Fruit fly (Drosophila melanogaster) whole organism, prepupa: ENCODE results near the gene Ppcs.
A peak's percentile ranks its signal among the peaks of the same experiment; 100 is the strongest.

ENCODE experiments used
- Blimp-1 ChIP-seq: fragments of 200-800 bp; sonication (Bioruptor generic); optimal IDR thresholded peaks from 3 replicates; lab custom pipeline; 2017; ENCODE audit warnings: missing biosample characterization, missing genetic modification characterization, mild to moderate bottlenecking, moderate library complexity, missing genetic modification reagents
- CG10631 ChIP-seq: fragments of 200-800 bp; sonication (Bioruptor generic); optimal IDR thresholded peaks from 2 replicates; lab custom pipeline; 2016; ENCODE audit warnings: missing biosample characterization, missing genetic modification characterization
- CG10669 ChIP-seq: fragments of 200-800 bp; sonication (Bioruptor generic); optimal IDR thresholded peaks from 3 replicates; lab custom pipeline; 2018; ENCODE audit warnings: missing biosample characterization, mild to moderate bottlenecking, missing genetic modification characterization, moderate library complexity
- CG11294 ChIP-seq: fragments of 200-800 bp; sonication (Bioruptor generic); IDR thresholded peaks from 2 replicates; pipeline ENCODE4 v1.3.6; 2022; ENCODE audit warnings: missing biosample characterization, missing genetic modification characterization
- CG15336 ChIP-seq: fragments of 200-800 bp; sonication (Bioruptor generic); IDR thresholded peaks from 2 replicates; pipeline ENCODE4 v1.3.6; 2022; ENCODE audit warnings: missing biosample characterization, missing genetic modification characterization
- CG1621 ChIP-seq: fragments of 200-800 bp; sonication (Bioruptor generic); optimal IDR thresholded peaks from 3 replicates; lab custom pipeline; 2018; ENCODE audit warnings: missing biosample characterization, mild to moderate bottlenecking, missing genetic modification characterization
- CG3032 ChIP-seq: fragments of 200-800 bp; optimal IDR thresholded peaks from 2 replicates; lab custom pipeline; 2019; ENCODE audit warnings: missing biosample characterization, mild to moderate bottlenecking, missing genetic modification characterization, moderate library complexity
- CG31627 ChIP-seq: fragments of 200-800 bp; sonication (Bioruptor generic); optimal IDR thresholded peaks from 3 replicates; lab custom pipeline; 2016; ENCODE audit warnings: missing biosample characterization, missing genetic modification characterization
- CG32006 ChIP-seq: fragments of 200-800 bp; sonication (Bioruptor generic); optimal IDR thresholded peaks from 3 replicates; lab custom pipeline; 2017; ENCODE audit warnings: missing biosample characterization, mild to moderate bottlenecking, missing genetic modification characterization
- CG34406 ChIP-seq: fragments of 200-800 bp; sonication (Bioruptor generic); optimal IDR thresholded peaks from 3 replicates; lab custom pipeline; 2016; ENCODE audit warnings: missing biosample characterization, missing genetic modification characterization
- CG4318 ChIP-seq: fragments of 200-800 bp; sonication (Bioruptor generic); optimal IDR thresholded peaks from 3 replicates; lab custom pipeline; 2017; ENCODE audit warnings: missing biosample characterization, mild to moderate bottlenecking, missing genetic modification characterization
- CG6163 ChIP-seq: fragments of 200-800 bp; sonication (Bioruptor generic); IDR thresholded peaks from 3 replicates; pipeline ENCODE4 v1.3.6; 2022; ENCODE audit warnings: missing biosample characterization, missing genetic modification characterization
- CG6276 ChIP-seq: fragments of 200-800 bp; sonication (Bioruptor generic); optimal IDR thresholded peaks from 2 replicates; lab custom pipeline; 2017; ENCODE audit warnings: missing biosample characterization, mild to moderate bottlenecking, missing genetic modification characterization
- CG6792 ChIP-seq: fragments of 200-800 bp; sonication (Bioruptor generic); optimal IDR thresholded peaks from 3 replicates; lab custom pipeline; 2016; ENCODE audit warnings: missing biosample characterization, missing genetic modification characterization
- CG6854 ChIP-seq: fragments of 200-800 bp; sonication (Bioruptor generic); optimal IDR thresholded peaks from 2 replicates; lab custom pipeline; 2017; ENCODE audit warnings: missing biosample characterization, mild to moderate bottlenecking, missing genetic modification characterization
- CG7368 ChIP-seq: fragments of 200-800 bp; sonication (Bioruptor generic); optimal IDR thresholded peaks from 3 replicates; lab custom pipeline; 2016; ENCODE audit warnings: missing biosample characterization, missing genetic modification characterization
- CG8119 ChIP-seq: fragments of 200-800 bp; sonication (Bioruptor generic); IDR thresholded peaks from 3 replicates; pipeline ENCODE4 v1.3.6; 2022; ENCODE audit warnings: missing biosample characterization, missing genetic modification characterization
- CG8319 ChIP-seq: fragments of 200-800 bp; sonication (Bioruptor generic); optimal IDR thresholded peaks from 3 replicates; lab custom pipeline; 2016; ENCODE audit warnings: missing biosample characterization, missing genetic modification characterization
- CG9139 ChIP-seq: fragments of 200-800 bp; sonication (Bioruptor generic); optimal IDR thresholded peaks from 3 replicates; lab custom pipeline; 2017; ENCODE audit warnings: missing biosample characterization, mild to moderate bottlenecking, missing genetic modification characterization
- Eip75B ChIP-seq: fragments of 200-800 bp; sonication (Bioruptor generic); optimal IDR thresholded peaks from 3 replicates; lab custom pipeline; 2016; ENCODE audit warnings: missing biosample characterization, missing genetic modification characterization
- Eip78C ChIP-seq: fragments of 200-800 bp; sonication (Bioruptor generic); peaks from one replicate; lab custom pipeline; 2016; ENCODE audit warnings: missing biosample characterization, missing genetic modification characterization
- Eip93F ChIP-seq: fragments of 200-800 bp; sonication (Bioruptor generic); optimal IDR thresholded peaks from 2 replicates; lab custom pipeline; 2016; ENCODE audit warnings: missing biosample characterization, mild to moderate bottlenecking, missing genetic modification characterization
- Ets21C ChIP-seq: fragments of 200-800 bp; sonication (Bioruptor generic); optimal IDR thresholded peaks from 3 replicates; lab custom pipeline; 2016; ENCODE audit warnings: missing biosample characterization, missing genetic modification characterization
- Ets96B ChIP-seq: fragments of 200-800 bp; optimal IDR thresholded peaks from 2 replicates; lab custom pipeline; 2019; ENCODE audit warnings: missing biosample characterization, mild to moderate bottlenecking, missing genetic modification characterization, moderate library complexity
- Gug ChIP-seq: fragments of 200-800 bp; sonication (Bioruptor generic); IDR thresholded peaks from 2 replicates; pipeline ENCODE4 v1.3.6; 2022; ENCODE audit warnings: missing biosample characterization, missing genetic modification characterization
- Hr38 ChIP-seq: sonication (Bioruptor generic); optimal IDR thresholded peaks from 2 replicates; lab custom pipeline; 2016; ENCODE audit warnings: missing biosample characterization, missing genetic modification characterization
- Hr39 ChIP-seq: fragments of 200-800 bp; sonication (Bioruptor generic); optimal IDR thresholded peaks from 2 replicates; lab custom pipeline; 2016; ENCODE audit warnings: missing biosample characterization, missing genetic modification characterization
- Hr4 ChIP-seq: fragments of 200-800 bp; sonication (Bioruptor generic); optimal IDR thresholded peaks from 3 replicates; lab custom pipeline; 2016; ENCODE audit warnings: missing biosample characterization, missing genetic modification characterization
- Lpt ChIP-seq: fragments of 200-800 bp; sonication (Bioruptor generic); optimal IDR thresholded peaks from 3 replicates; lab custom pipeline; 2016; ENCODE audit warnings: missing biosample characterization, missing genetic modification characterization
- Met ChIP-seq: fragments of 200-800 bp; sonication (Bioruptor generic); optimal IDR thresholded peaks from 3 replicates; lab custom pipeline; 2016; ENCODE audit warnings: missing biosample characterization, missing genetic modification characterization
- OdsH ChIP-seq: fragments of 200-800 bp; sonication (Bioruptor generic); optimal IDR thresholded peaks from 3 replicates; lab custom pipeline; 2016; ENCODE audit warnings: missing biosample characterization, missing genetic modification characterization
- Smox ChIP-seq: fragments of 200-800 bp; sonication (Bioruptor generic); optimal IDR thresholded peaks from 3 replicates; lab custom pipeline; 2016; ENCODE audit warnings: missing biosample characterization, missing genetic modification characterization
- Sox102F ChIP-seq: fragments of 200-800 bp; sonication (Bioruptor generic); optimal IDR thresholded peaks from 2 replicates; lab custom pipeline; 2016; ENCODE audit warnings: missing biosample characterization, mild to moderate bottlenecking, missing genetic modification characterization
- Sox14 ChIP-seq: fragments of 200-800 bp; sonication (Bioruptor generic); optimal IDR thresholded peaks from 3 replicates; lab custom pipeline; 2016; ENCODE audit warnings: missing biosample characterization, missing genetic modification characterization
- Sox15 ChIP-seq: fragments of 200-800 bp; sonication (Bioruptor generic); optimal IDR thresholded peaks from 3 replicates; lab custom pipeline; 2016; ENCODE audit warnings: missing biosample characterization, missing genetic modification characterization
- achi ChIP-seq: fragments of 200-800 bp; sonication (Bioruptor generic); optimal IDR thresholded peaks from 3 replicates; lab custom pipeline; 2016; ENCODE audit warnings: missing biosample characterization, missing genetic modification characterization
- acj6 ChIP-seq: fragments of 200-800 bp; sonication (Bioruptor generic); optimal IDR thresholded peaks from 3 replicates; lab custom pipeline; 2016; ENCODE audit warnings: missing biosample characterization, missing genetic modification characterization
- cyc ChIP-seq: fragments of 200-800 bp; sonication (Bioruptor generic); optimal IDR thresholded peaks from 3 replicates; lab custom pipeline; 2016; ENCODE audit warnings: missing biosample characterization, missing genetic modification characterization
- dac ChIP-seq: fragments of 200-800 bp; sonication (Bioruptor generic); optimal IDR thresholded peaks from 2 replicates; lab custom pipeline; 2017; ENCODE audit warnings: missing biosample characterization, mild to moderate bottlenecking, missing genetic modification characterization
- dsx ChIP-seq: fragments of 200-800 bp; optimal IDR thresholded peaks from 3 replicates; lab custom pipeline; 2019; ENCODE audit warnings: missing biosample characterization, mild to moderate bottlenecking, missing genetic modification characterization, moderate library complexity; ENCODE audit not compliant: poor library complexity, severe bottlenecking
- eg ChIP-seq: fragments of 200-800 bp; sonication (Bioruptor generic); IDR thresholded peaks from 3 replicates; pipeline ENCODE4 v1.3.6; 2022; ENCODE audit warnings: missing biosample characterization, missing genetic modification characterization
- esn ChIP-seq: fragments of 200-800 bp; sonication (Bioruptor generic); optimal IDR thresholded peaks from 2 replicates; lab custom pipeline; 2016; ENCODE audit warnings: missing biosample characterization, mild to moderate bottlenecking, missing genetic modification characterization, moderate library complexity
- fd59A ChIP-seq: fragments of 200-800 bp; sonication (Bioruptor generic); optimal IDR thresholded peaks from 2 replicates; lab custom pipeline; 2017; ENCODE audit warnings: missing biosample characterization, mild to moderate bottlenecking, missing genetic modification characterization, missing genetic modification reagents
- fd85E ChIP-seq: fragments of 200-800 bp; sonication (Bioruptor generic); optimal IDR thresholded peaks from 3 replicates; lab custom pipeline; 2016; ENCODE audit warnings: missing biosample characterization, missing genetic modification characterization
- fkh ChIP-seq: fragments of 200-800 bp; sonication (Bioruptor generic); optimal IDR thresholded peaks from 3 replicates; lab custom pipeline; 2017; ENCODE audit warnings: missing biosample characterization, mild to moderate bottlenecking, missing genetic modification characterization, moderate library complexity
- lz ChIP-seq: fragments of 200-800 bp; sonication (Bioruptor generic); optimal IDR thresholded peaks from 3 replicates; lab custom pipeline; 2016; ENCODE audit warnings: missing biosample characterization, missing genetic modification characterization
- net ChIP-seq: fragments of 200-800 bp; sonication (Bioruptor generic); optimal IDR thresholded peaks from 3 replicates; lab custom pipeline; 2016; ENCODE audit warnings: missing biosample characterization, missing genetic modification characterization
- pdm3 ChIP-seq: fragments of 200-800 bp; sonication (Bioruptor generic); optimal IDR thresholded peaks from 3 replicates; lab custom pipeline; 2016; ENCODE audit warnings: missing biosample characterization, missing genetic modification characterization
- salr ChIP-seq, 2 experiments: fragments of 200-800 bp; sonication (Bioruptor generic); optimal IDR thresholded peaks; 3 replicates each; lab custom pipeline; 2016 to 2018; ENCODE audit warnings: missing biosample characterization in 2 of 2, missing genetic modification characterization in 2 of 2, mild to moderate bottlenecking in 1 of 2
- svp ChIP-seq: fragments of 200-800 bp; sonication (Bioruptor generic); peaks from one replicate; lab custom pipeline; 2016; ENCODE audit warnings: missing biosample characterization, missing genetic modification characterization
- topi ChIP-seq: fragments of 200-800 bp; sonication (Bioruptor generic); optimal IDR thresholded peaks from 3 replicates; lab custom pipeline; 2016; ENCODE audit warnings: missing biosample characterization, missing genetic modification characterization

Ppcs gene

dm6 chr3R:19147511-19148239 is at the start of gene Ppcs:
Gene Ppcs, minus strand, starts transcription at chr3R:19147910.
- peak; percentile 56 for TF ChIP-seq Eip93F (GFP tag; lab: Kevin White, UChicago)
- TF ChIP-seq dsx (GFP tag; lab: Kevin White, UChicago): peak; percentile 59
- peak; percentile 65 for TF ChIP-seq pdm3 (GFP tag; lab: Kevin White, UChicago)
- peak; percentile 93 for TF ChIP-seq CG6276 (GFP tag; lab: Kevin White, UChicago)
- TF ChIP-seq CG7368 (GFP tag; lab: Kevin White, UChicago): peak; percentile 75
- peak; percentile 69 for TF ChIP-seq Eip75B
- TF ChIP-seq CG4318: no peak
- TF ChIP-seq CG31627: peak; percentile 63
- no peak for TF ChIP-seq CG6792 (GFP tag; lab: Kevin White, UChicago)
- TF ChIP-seq cyc: peak; percentile 57
- TF ChIP-seq Hr4 (GFP tag; lab: Kevin White, UChicago): peak; percentile 44
- TF ChIP-seq Eip78C (GFP tag; lab: Kevin White, UChicago): peak; percentile 91
- peak; percentile 92 for TF ChIP-seq CG9139 (GFP tag; lab: Kevin White, UChicago)
- peak; percentile 59 for TF ChIP-seq OdsH
- peak; percentile 41 for TF ChIP-seq Ets21C (GFP tag; lab: Kevin White, UChicago)
- peak; percentile 62 for TF ChIP-seq Sox14 (GFP tag; lab: Kevin White, UChicago)
- TF ChIP-seq esn (GFP tag; lab: Kevin White, UChicago): peak; percentile 69
- peak; percentile 58 for TF ChIP-seq Smox
- TF ChIP-seq eg: peak; percentile 71
- TF ChIP-seq Sox102F (GFP tag; lab: Kevin White, UChicago): peak; percentile 56
- TF ChIP-seq fkh (GFP tag; lab: Kevin White, UChicago): peak; percentile 51
- TF ChIP-seq Hr38: no peak
- peak; percentile 73 for TF ChIP-seq topi (GFP tag; lab: Kevin White, UChicago)
- TF ChIP-seq CG8319 (GFP tag; lab: Kevin White, UChicago): peak; percentile 68
- peak; percentile 65 for TF ChIP-seq CG10631
- TF ChIP-seq Gug (GFP tag; lab: Robert Waterston, UW): 0 out of 2 replicates have a peak, but pooled peaks have one; percentile 17
- TF ChIP-seq Hr39 (GFP tag; lab: Kevin White, UChicago): peak; percentile 55
- TF ChIP-seq CG34406 (GFP tag; lab: Kevin White, UChicago): peak; percentile 40
- peak; percentile 99 for TF ChIP-seq svp (GFP tag; lab: Kevin White, UChicago)
- peak in 1 of 2 experiments; percentile 74 for TF ChIP-seq salr (GFP tag; optimal IDR thresholded peaks at IDR 0.05; lab: Kevin White, UChicago)
- peak; percentile 60 for TF ChIP-seq Met (GFP tag; lab: Kevin White, UChicago)
- peak; percentile 50 for TF ChIP-seq acj6 (GFP tag; lab: Kevin White, UChicago)
- TF ChIP-seq Sox15 (GFP tag; lab: Kevin White, UChicago): no peak
- TF ChIP-seq CG15336: peak; percentile 74
- peak; percentile 96 for TF ChIP-seq CG6854 (GFP tag; lab: Kevin White, UChicago)
- peak; percentile 63; the same call in 2 of the 3 replicates for TF ChIP-seq CG6163 (GFP tag; lab: Robert Waterston, UW)
- peak; percentile 90 for TF ChIP-seq net
- peak; percentile 78 for TF ChIP-seq CG8119 (GFP tag; lab: Robert Waterston, UW)
- peak; percentile 35 for TF ChIP-seq Ets96B (tag; lab: Kevin White, UChicago)
- peak; percentile 62 for TF ChIP-seq CG32006 (GFP tag; lab: Kevin White, UChicago)
- peak; percentile 7; the same call in 1 of the 2 replicates for TF ChIP-seq CG11294 (GFP tag; lab: Robert Waterston, UW)
- peak; percentile 48 for TF ChIP-seq lz (GFP tag; lab: Kevin White, UChicago)
- peak; percentile 87 for TF ChIP-seq CG1621
- TF ChIP-seq dac: peak; percentile 29
- TF ChIP-seq achi: peak; percentile 76
- TF ChIP-seq Blimp-1 (GFP tag; lab: Kevin White, UChicago): peak; percentile 58
- peak; percentile 77 for TF ChIP-seq fd85E (GFP tag; lab: Kevin White, UChicago)
- TF ChIP-seq CG3032 (tag; lab: Kevin White, UChicago): peak; percentile 38
- TF ChIP-seq CG10669 (GFP tag; lab: Kevin White, UChicago): peak; percentile 59
- peak; percentile 53 for TF ChIP-seq fd59A (GFP tag; lab: Kevin White, UChicago)
- peak; percentile 57 for TF ChIP-seq Lpt (GFP tag; lab: Kevin White, UChicago)
